Fruit fly (Drosophila melanogaster) whole organism, embryonic: ENCODE measurements around the gene CG13670.
A peak's percentile ranks its signal among the peaks of the same experiment; 100 is the strongest.

Experiments used
- C15 ChIP-seq: fragments of 200-800 bp; sonication (Bioruptor generic); IDR thresholded peaks from 3 replicates; pipeline ENCODE4 v1.3.6; 2022; ENCODE audit warnings: missing biosample characterization, missing genetic modification characterization
- CG10209 ChIP-seq: fragments of 200-800 bp; sonication (Bioruptor generic); optimal IDR thresholded peaks from 3 replicates; lab custom pipeline; 2017; ENCODE audit warnings: missing biosample characterization, mild to moderate bottlenecking, missing genetic modification characterization, missing genetic modification reagents
- CG1024 ChIP-seq: fragments of 200-800 bp; sonication (Bioruptor generic); IDR thresholded peaks from 2 replicates; pipeline ENCODE4 v1.3.6; 2022; ENCODE audit warnings: missing biosample characterization, missing genetic modification characterization
- CG10462 ChIP-seq: fragments of 200-800 bp; sonication (Bioruptor generic); optimal IDR thresholded peaks from 2 replicates; lab custom pipeline; 2016; ENCODE audit warnings: missing biosample characterization, missing genetic modification characterization
- CG10543 ChIP-seq: fragments of 200-800 bp; sonication (Bioruptor generic); optimal IDR thresholded peaks from 3 replicates; lab custom pipeline; 2017; ENCODE audit warnings: missing biosample characterization, mild to moderate bottlenecking, missing genetic modification characterization, moderate library complexity
- CG11695 ChIP-seq: fragments of 200-800 bp; sonication (Bioruptor generic); IDR thresholded peaks from 3 replicates; pipeline ENCODE4 v1.3.6; 2022; ENCODE audit warnings: missing biosample characterization, missing genetic modification characterization
- CG12744 ChIP-seq: fragments of 200-800 bp; sonication (Bioruptor generic); optimal IDR thresholded peaks from 2 replicates; lab custom pipeline; 2016; ENCODE audit warnings: missing biosample characterization, missing genetic modification characterization
- CG13123 ChIP-seq: fragments of 200-800 bp; sonication (Bioruptor generic); optimal IDR thresholded peaks from 2 replicates; lab custom pipeline; 2016; ENCODE audit warnings: missing biosample characterization, missing genetic modification characterization
- CG13287 ChIP-seq: fragments of 200-800 bp; sonication (Bioruptor generic); IDR thresholded peaks from 2 replicates; pipeline ENCODE4 v1.3.6; 2022; ENCODE audit warnings: missing biosample characterization, missing genetic modification characterization; ENCODE audit not compliant: partially characterized antibody
- CG14441 ChIP-seq: fragments of 200-800 bp; sonication (Bioruptor generic); IDR thresholded peaks from 2 replicates; pipeline ENCODE4 v1.3.6; 2022; ENCODE audit warnings: missing biosample characterization, missing genetic modification characterization
- CG1529 ChIP-seq: fragments of 200-800 bp; sonication (Bioruptor generic); optimal IDR thresholded peaks from 3 replicates; lab custom pipeline; 2018; ENCODE audit warnings: missing biosample characterization, missing genetic modification characterization
- CG17385 ChIP-seq: fragments of 200-800 bp; sonication (Bioruptor generic); optimal IDR thresholded peaks from 3 replicates; lab custom pipeline; 2018; ENCODE audit warnings: missing biosample characterization, mild to moderate bottlenecking, missing genetic modification characterization
- CG17568 ChIP-seq: fragments of 200-800 bp; sonication (Bioruptor generic); optimal IDR thresholded peaks from 2 replicates; lab custom pipeline; 2018; ENCODE audit warnings: missing biosample characterization, mild to moderate bottlenecking, missing genetic modification characterization, moderate library complexity
- CG17912 ChIP-seq: fragments of 200-800 bp; sonication (Bioruptor generic); optimal IDR thresholded peaks from 2 replicates; lab custom pipeline; 2018; ENCODE audit warnings: missing biosample characterization, mild to moderate bottlenecking, missing genetic modification characterization
- CG1792 ChIP-seq: fragments of 200-800 bp; sonication (Bioruptor generic); optimal IDR thresholded peaks from 2 replicates; lab custom pipeline; 2016; ENCODE audit warnings: missing biosample characterization, missing genetic modification characterization
- CG18262 ChIP-seq: fragments of 200-800 bp; optimal IDR thresholded peaks from 3 replicates; lab custom pipeline; 2019; ENCODE audit warnings: missing biosample characterization, mild to moderate bottlenecking, missing genetic modification characterization, moderate library complexity
- CG2129 ChIP-seq: fragments of 200-800 bp; sonication (Bioruptor generic); IDR thresholded peaks from 2 replicates; pipeline ENCODE4 v1.3.6; 2022; ENCODE audit warnings: missing biosample characterization, missing genetic modification characterization; ENCODE audit not compliant: partially characterized antibody
- CG2202 ChIP-seq: fragments of 200-800 bp; sonication (Bioruptor generic); optimal IDR thresholded peaks from 2 replicates; lab custom pipeline; 2018; ENCODE audit warnings: missing biosample characterization, mild to moderate bottlenecking, missing genetic modification characterization
- CG31441 ChIP-seq: fragments of 200-800 bp; sonication (Bioruptor generic); IDR thresholded peaks from 2 replicates; pipeline ENCODE4 v1.3.6; 2022; ENCODE audit warnings: missing biosample characterization, missing genetic modification characterization
- CG34224 ChIP-seq: fragments of 200-800 bp; sonication (Bioruptor generic); IDR thresholded peaks from 3 replicates; pipeline ENCODE4 v1.3.6; 2022; ENCODE audit warnings: missing biosample characterization, missing genetic modification characterization; ENCODE audit not compliant: partially characterized antibody
- CG4282 ChIP-seq: fragments of 200-800 bp; sonication (Bioruptor generic); optimal IDR thresholded peaks from 2 replicates; lab custom pipeline; 2016; ENCODE audit warnings: missing biosample characterization, missing genetic modification characterization
- CG6175 ChIP-seq: fragments of 200-800 bp; sonication (Bioruptor generic); IDR thresholded peaks from 3 replicates; pipeline ENCODE4 v1.3.6; 2022; ENCODE audit warnings: missing biosample characterization, missing genetic modification characterization
- CG7987 ChIP-seq: fragments of 200-800 bp; sonication (Bioruptor generic); optimal IDR thresholded peaks from 2 replicates; lab custom pipeline; 2018; ENCODE audit warnings: missing biosample characterization, mild to moderate bottlenecking, missing genetic modification characterization, moderate library complexity
- CG8089 ChIP-seq: fragments of 200-800 bp; sonication (Bioruptor generic); optimal IDR thresholded peaks from 3 replicates; lab custom pipeline; 2016; ENCODE audit warnings: missing biosample characterization, missing genetic modification characterization
- CG8290 ChIP-seq, 3 experiments: fragments of 200-800 bp; sonication (Bioruptor generic); optimal IDR thresholded peaks; 2 replicates each; lab custom pipeline; 2016 to 2019; ENCODE audit warnings: missing biosample characterization in 3 of 3, missing genetic modification characterization in 3 of 3, mild to moderate bottlenecking in 2 of 3, moderate library complexity in 1 of 3
- CkIIα-i1 ChIP-seq: fragments of 200-800 bp; sonication (Bioruptor generic); IDR thresholded peaks from 2 replicates; pipeline ENCODE4 v1.3.6; 2022; ENCODE audit warnings: missing biosample characterization, missing genetic modification characterization
- Gug ChIP-seq: fragments of 200-800 bp; sonication (Bioruptor generic); IDR thresholded peaks from 4 replicates; pipeline ENCODE4 v1.3.6; 2022; ENCODE audit warnings: missing biosample characterization, missing genetic modification characterization
- HLH4C ChIP-seq: fragments of 200-800 bp; sonication (Bioruptor generic); IDR thresholded peaks from 3 replicates; pipeline ENCODE4 v1.3.6; 2022; ENCODE audit warnings: missing biosample characterization, missing genetic modification characterization; ENCODE audit not compliant: partially characterized antibody
- HLH54F ChIP-seq: fragments of 200-800 bp; sonication (Bioruptor generic); optimal IDR thresholded peaks from 3 replicates; lab custom pipeline; 2016; ENCODE audit warnings: missing biosample characterization, missing genetic modification characterization
- Hmr ChIP-seq: fragments of 200-800 bp; sonication (Bioruptor generic); optimal IDR thresholded peaks from 3 replicates; lab custom pipeline; 2017; ENCODE audit warnings: mild to moderate bottlenecking, missing biosample characterization, missing genetic modification reagents, missing genetic modification characterization
- Hr78 ChIP-seq, 2 experiments: fragments of 200-800 bp in 1 of 2; fragments of >200 bp in 1 of 2; sonication (Bioruptor generic) in 1 of 2; optimal IDR thresholded peaks; 2 replicates each; lab custom pipeline; 2017 to 2019; ENCODE audit warnings: missing biosample characterization in 2 of 2, missing genetic modification characterization in 2 of 2, mild to moderate bottlenecking in 1 of 2, moderate library complexity in 1 of 2
- Med ChIP-seq: fragments of 200-800 bp; sonication (Bioruptor generic); peaks from one replicate; lab custom pipeline; 2016; ENCODE audit warnings: missing biosample characterization, missing genetic modification characterization, mild to moderate bottlenecking, inconsistent platforms, moderate library complexity
- NFAT ChIP-seq: fragments of 200-800 bp; sonication (Bioruptor generic); IDR thresholded peaks from 2 replicates; pipeline ENCODE4 v1.3.6; 2022; ENCODE audit warnings: missing biosample characterization, missing genetic modification characterization
- Scr ChIP-seq: fragments of 200-800 bp; sonication (Bioruptor generic); IDR thresholded peaks from 2 replicates; pipeline ENCODE4 v1.3.6; 2022; ENCODE audit warnings: missing biosample characterization, missing genetic modification characterization; ENCODE audit not compliant: partially characterized antibody
- chif ChIP-seq, 2 experiments: fragments of 200-800 bp; sonication (Bioruptor generic); optimal IDR thresholded peaks; 3 replicates each; lab custom pipeline; 2016; ENCODE audit warnings: missing biosample characterization in 2 of 2, missing genetic modification characterization in 2 of 2
- dm ChIP-seq: fragments of 200-800 bp; sonication (Bioruptor generic); optimal IDR thresholded peaks from 3 replicates; lab custom pipeline; 2016; ENCODE audit warnings: missing biosample characterization, missing genetic modification characterization
- fd96Cb ChIP-seq: fragments of 200-800 bp; sonication (Bioruptor generic); optimal IDR thresholded peaks from 2 replicates; lab custom pipeline; 2018; ENCODE audit warnings: missing biosample characterization, mild to moderate bottlenecking, missing genetic modification characterization, moderate library complexity
- her ChIP-seq: fragments of 200-800 bp; sonication (Bioruptor generic); optimal IDR thresholded peaks from 2 replicates; lab custom pipeline; 2016; ENCODE audit warnings: missing biosample characterization, missing genetic modification characterization
- onecut ChIP-seq: fragments of 200-800 bp; sonication (Bioruptor generic); IDR thresholded peaks from 2 replicates; pipeline ENCODE4 v1.3.6; 2022; ENCODE audit warnings: missing biosample characterization, missing genetic modification characterization
- salm ChIP-seq: fragments of 200-800 bp; sonication (Bioruptor generic); optimal IDR thresholded peaks from 2 replicates; lab custom pipeline; 2018; ENCODE audit warnings: missing biosample characterization, mild to moderate bottlenecking, missing genetic modification characterization
- sd ChIP-seq: fragments of 200-800 bp; sonication (Bioruptor generic); optimal IDR thresholded peaks from 3 replicates; lab custom pipeline; 2018; ENCODE audit warnings: missing biosample characterization, mild to moderate bottlenecking, missing genetic modification characterization, moderate library complexity
- sima ChIP-seq: fragments of 200-800 bp; sonication (Bioruptor generic); optimal IDR thresholded peaks from 2 replicates; lab custom pipeline; 2016; ENCODE audit warnings: missing biosample characterization, missing genetic modification characterization
- sr ChIP-seq: fragments of 200-800 bp; sonication (Bioruptor generic); IDR thresholded peaks from 3 replicates; pipeline ENCODE4 v1.3.6; 2022; ENCODE audit warnings: missing biosample characterization, missing genetic modification characterization
- tna ChIP-seq: fragments of 200-800 bp; sonication (Bioruptor generic); IDR thresholded peaks from 2 replicates; pipeline ENCODE4 v1.3.6; 2022; ENCODE audit warnings: missing biosample characterization, missing genetic modification characterization; ENCODE audit not compliant: partially characterized antibody
- vfl ChIP-seq: fragments of 200-800 bp; sonication (Bioruptor generic); optimal IDR thresholded peaks from 2 replicates; lab custom pipeline; 2016; ENCODE audit warnings: missing biosample characterization, missing genetic modification characterization
- vnd ChIP-seq: fragments of 200-800 bp; sonication (Bioruptor generic); IDR thresholded peaks from 3 replicates; pipeline ENCODE4 v1.3.6; 2022; ENCODE audit warnings: missing biosample characterization, missing genetic modification characterization; ENCODE audit not compliant: partially characterized antibody
- zen2 ChIP-seq: fragments of 200-800 bp; sonication (Bioruptor generic); IDR thresholded peaks from 3 replicates; pipeline ENCODE4 v1.3.6; 2022; ENCODE audit warnings: missing biosample characterization, missing genetic modification characterization; ENCODE audit not compliant: partially characterized antibody

Gene CG13670

dm6 chr3L:8346100-8346980, 25.8 kb downstream of the CG13670 start, which contains the start of the genes CG7182 and GAPcenA:
TSS of gene CG7182 (minus strand) at chr3L:8346382.
TSS of gene GAPcenA (plus strand) at chr3L:8346561.
- TF ChIP-seq CG1529 (GFP tag; lab: Kevin White, UChicago) (no peak), zen2 (no peak), CG8290 (GFP tag; optimal IDR thresholded peaks at IDR 0.05; lab: Kevin White, UChicago) (peak; percentile 76), CG8290 (tag; optimal IDR thresholded peaks at IDR 0.05; lab: Kevin White, UChicago) (peak in 1 of 2 experiments; percentile 38), CG2202 (peak; percentile 23), CkIIα-i1 (GFP tag; lab: Robert Waterston, UW) (no peak), CG11695 (no peak), CG10462 (GFP tag; lab: Kevin White, UChicago) (peak; percentile 45), CG1024 (no peak), CG34224 (GFP tag; lab: Robert Waterston, UW) (peak; percentile 43; the same call in 1 of the 3 replicates), CG17568 (GFP tag; lab: Kevin White, UChicago) (no peak), CG1792 (GFP tag; lab: Kevin White, UChicago) (no peak), chif (GFP tag; optimal IDR thresholded peaks at IDR 0.05; lab: Kevin White, UChicago) (peak; percentile 1 to 15), vnd (GFP tag; lab: Robert Waterston, UW) (no peak; the same call in none of the 3 replicates), Hr78 (GFP tag; optimal IDR thresholded peaks at IDR 0.05; lab: Kevin White, UChicago) (peak; percentile 5 to 100), tna (GFP tag; lab: Robert Waterston, UW) (no peak), Med (peak; percentile 75), vfl (GFP tag; lab: Kevin White, UChicago) (peak; percentile 25), CG2129 (GFP tag; lab: Robert Waterston, UW) (0 out of 2 replicates have a peak, but pooled peaks have one; percentile 31), CG31441 (no peak; the same call in 1 of the 2 replicates), sr (GFP tag; lab: Robert Waterston, UW) (peak; percentile 17; the same call in 1 of the 3 replicates), sima (GFP tag; lab: Kevin White, UChicago) (no peak), NFAT (GFP tag; lab: Robert Waterston, UW) (peak; percentile 36; the same call in 1 of the 2 replicates), Scr (GFP tag; lab: Robert Waterston, UW) (peak; percentile 72), sd (tag; lab: Kevin White, UChicago) (peak; percentile 33), CG18262 (tag; lab: Kevin White, UChicago) (peak; percentile 79), CG10209 (GFP tag; lab: Kevin White, UChicago) (peak; percentile 69), CG10543 (GFP tag; lab: Kevin White, UChicago) (peak; percentile 75), HLH4C (GFP tag; lab: Robert Waterston, UW) (peak; percentile 59; the same call in 2 of the 3 replicates), CG13287 (peak; percentile 68), Gug (GFP tag; lab: Robert Waterston, UW) (peak; percentile 24; the same call in 1 of the 4 replicates), CG4282 (GFP tag; lab: Kevin White, UChicago) (peak; percentile 3), her (GFP tag; lab: Kevin White, UChicago) (peak; percentile 2), CG14441 (no peak; the same call in 1 of the 2 replicates), CG8089 (GFP tag; lab: Kevin White, UChicago) (no peak), CG12744 (GFP tag; lab: Kevin White, UChicago) (peak; percentile 10), C15 (GFP tag; lab: Robert Waterston, UW) (no peak), onecut (GFP tag; lab: Robert Waterston, UW) (peak; percentile 66; the same call in 1 of the 2 replicates), dm (GFP tag; lab: Kevin White, UChicago) (peak; percentile 91), CG7987 (GFP tag; lab: Kevin White, UChicago) (no peak), fd96Cb (tag; lab: Kevin White, UChicago) (peak; percentile 63), CG6175 (GFP tag; lab: Robert Waterston, UW) (no peak), HLH54F (peak; percentile 36), CG13123 (peak; percentile 10), CG17385 (GFP tag; lab: Kevin White, UChicago) (peak; percentile 63), salm (tag; lab: Kevin White, UChicago) (peak; percentile 26), CG17912 (GFP tag; lab: Kevin White, UChicago) (no peak), Hmr (GFP tag; lab: Kevin White, UChicago) (peak; percentile 78)
